Fruit fly (Drosophila melanogaster) whole organism, pupa: ENCODE results near the gene CG34434.
A peak's percentile ranks its signal among the peaks of the same experiment; 100 is the strongest.

Source experiments
- CG32121 ChIP-seq: fragments of 200-800 bp; sonication (Bioruptor generic); IDR thresholded peaks from 2 replicates; pipeline ENCODE4 v1.3.6; 2022; ENCODE audit warnings: missing biosample characterization, missing genetic modification characterization
- D1 ChIP-seq: fragments of 200-800 bp; sonication (Bioruptor generic); optimal IDR thresholded peaks from 2 replicates; lab custom pipeline; 2018; ENCODE audit warnings: missing biosample characterization, mild to moderate bottlenecking, missing genetic modification characterization, moderate library complexity
- EcR ChIP-seq: fragments of 200-800 bp; sonication (Bioruptor generic); optimal IDR thresholded peaks from 3 replicates; lab custom pipeline; 2019; ENCODE audit warnings: missing biosample characterization, missing genetic modification characterization, mild to moderate bottlenecking, moderate library complexity, missing genetic modification reagents
- Pif1B ChIP-seq: fragments of 200-800 bp; sonication (Bioruptor generic); optimal IDR thresholded peaks from 3 replicates; lab custom pipeline; 2016; ENCODE audit warnings: missing biosample characterization, missing genetic modification characterization
- Snoo ChIP-seq: fragments of 200-800 bp; sonication (Bioruptor generic); optimal IDR thresholded peaks from 3 replicates; lab custom pipeline; 2017; ENCODE audit warnings: missing biosample characterization, mild to moderate bottlenecking, missing genetic modification characterization, inconsistent platforms

DNA sequence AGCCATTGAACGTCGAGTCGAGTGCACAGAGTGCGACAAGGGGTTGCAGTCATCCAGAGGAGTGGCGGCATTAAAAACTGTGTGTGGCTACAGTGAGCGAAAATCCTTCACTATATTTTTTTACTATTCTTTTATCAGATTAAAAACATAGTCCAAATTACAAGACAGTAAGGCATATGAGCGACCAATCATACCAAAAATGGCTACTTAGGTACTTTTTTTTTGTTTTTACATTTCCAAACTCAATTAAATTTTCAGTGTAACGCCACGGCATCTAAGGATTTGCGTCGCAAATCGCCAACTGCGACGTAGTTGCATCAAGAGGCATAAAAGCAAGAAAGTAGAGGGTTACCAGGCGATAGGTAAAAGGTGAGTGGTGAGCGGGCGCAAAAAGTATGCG lies 22.9 kb upstream of the CG34434 start:
- no peak for TF ChIP-seq D1
- TF ChIP-seq CG32121 (GFP tag; lab: Robert Waterston, UW): no peak
- TF ChIP-seq Pif1B: no peak
- no peak for TF ChIP-seq EcR (GFP tag; lab: Kevin White, UChicago)
- peak; percentile 21 for TF ChIP-seq Snoo (tag; lab: Kevin White, UChicago)
